Worm (Caenorhabditis elegans): Measurements from ENCODE around the gene F41H10.12.
"Not testable (repeated sequence)": the region's sequence is repeated elsewhere in the genome, so short reads cannot be mapped to it uniquely, and the experiment has no call there.

The F41H10.12 gene

DNA sequence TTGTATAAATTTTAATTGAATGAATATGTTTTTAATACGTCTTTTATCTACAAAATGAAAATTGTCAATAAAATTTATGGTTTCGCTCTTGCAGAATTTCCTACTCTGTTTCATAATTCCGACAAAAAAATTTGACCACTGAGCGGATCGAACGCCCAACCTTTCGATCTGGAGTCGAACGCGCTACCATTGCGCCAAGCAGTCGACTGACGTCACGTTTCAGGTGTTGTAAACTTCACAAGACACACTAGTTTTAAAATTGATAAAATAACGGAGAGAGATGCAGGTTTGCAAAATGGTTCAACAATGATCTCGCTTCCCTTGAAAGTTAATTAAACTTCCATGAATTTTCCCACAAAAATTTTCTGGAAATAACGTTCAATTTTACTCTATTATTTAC is 41.0 kb upstream of the F41H10.12 start:
- TF ChIP-seq nhr-6 (tag; optimal IDR thresholded peaks at IDR 0.05) (peak; percentile 5), F37D6.2 (tag; optimal IDR thresholded peaks at IDR 0.05) (no peak), duxl-1 (tag; optimal IDR thresholded peaks at IDR 0.05; ENCODE audit: poor library complexity) (no peak), ceh-44 (GFP tag; IDR thresholded peaks at IDR 0.05) (peak; percentile 64; the same call in 1 of the 2 replicates), lin-29 (GFP tag; IDR thresholded peaks at IDR 0.05) (no peak), arid-1 (GFP tag; conservative IDR thresholded peaks at IDR 0.05) (peak; percentile 53; the same call in 1 of the 2 replicates), nhr-102 (tag; optimal IDR thresholded peaks at IDR 0.05) (peak; percentile 4), snpc-1.2 (GFP tag; IDR thresholded peaks at IDR 0.05) (peak; percentile 95), ceh-20 (GFP tag; IDR thresholded peaks at IDR 0.05) (no peak), tag-97 (GFP tag; IDR thresholded peaks at IDR 0.05) (no peak), Y75B8A.6 (GFP tag; IDR thresholded peaks at IDR 0.05) (0 out of 2 replicates have a peak, but pooled peaks have one; percentile 48), daf-16 (GFP tag; optimal IDR thresholded peaks at IDR 0.05) (peak in 1 of 2 experiments; percentile 19), daf-16 (tag; optimal IDR thresholded peaks at IDR 0.05) (peak; percentile 55), aha-1 (tag) (peak; percentile 87), fos-1 (tag; optimal IDR thresholded peaks at IDR 0.05) (no peak), ces-1 (GFP tag; optimal IDR thresholded peaks at IDR 0.05) (no peak), dve-1 (tag; optimal IDR thresholded peaks at IDR 0.05; ENCODE audit: insufficient read depth) (peak; percentile 63), dmd-6 (GFP tag; IDR thresholded peaks at IDR 0.05) (peak; percentile 57), lim-7 (GFP tag; IDR thresholded peaks at IDR 0.05) (no peak), pha-4 (GFP tag; IDR thresholded peaks at IDR 0.05) (peak; percentile 56; the same call in 1 of the 2 replicates), pha-4 (tag; optimal IDR thresholded peaks at IDR 0.05) (no peak), unc-62 (GFP tag; optimal IDR thresholded peaks at IDR 0.05 in 1 of 2) (peak in 1 of 2 experiments; percentile 53), unc-62 (tag; optimal IDR thresholded peaks at IDR 0.05) (no peak), hmg-1.1 (GFP tag; IDR thresholded peaks at IDR 0.05) (no peak), hlh-30 (tag; optimal IDR thresholded peaks at IDR 0.05; ENCODE audit: insufficient read depth) (peak; percentile 54), T26A8.4 (GFP tag; IDR thresholded peaks at IDR 0.05) (0 out of 2 replicates have a peak, but pooled peaks have one; percentile 29), lin-38 (GFP tag; IDR thresholded peaks at IDR 0.05) (peak; percentile 54), ZK546.5 (tag; optimal IDR thresholded peaks at IDR 0.05) (no peak), mxl-2 (GFP tag; conservative IDR thresholded peaks at IDR 0.05) (no peak), nhr-42 (GFP tag; IDR thresholded peaks at IDR 0.05) (no peak)

- TF ChIP-seq aha-1 (tag), result peak; percentile 83
- TF ChIP-seq pqm-1 (tag; optimal IDR thresholded peaks at IDR 0.05), result peak; percentile 84
- TF ChIP-seq nhr-28 (tag; optimal IDR thresholded peaks at IDR 0.05), result peak; percentile 35
- peak; percentile 62 for TF ChIP-seq dmd-6 (GFP tag; IDR thresholded peaks at IDR 0.05)
- TF ChIP-seq daf-16 (GFP tag; optimal IDR thresholded peaks at IDR 0.05), result not testable (repeated sequence)
- TF ChIP-seq daf-16 (tag; optimal IDR thresholded peaks at IDR 0.05), result peak; percentile 40
- TF ChIP-seq hlh-11 (tag; optimal IDR thresholded peaks at IDR 0.05), result peak; percentile 30
- TF ChIP-seq dve-1 (tag; optimal IDR thresholded peaks at IDR 0.05; ENCODE audit: insufficient read depth), result peak; percentile 74
Observed at ce11 chrIV:5350480-5351193, 34.5 kb upstream of the F41H10.12 start, which contains the start of gene gba-4. gba-4 (minus strand) TSS chrIV:5350897.

ce11 chrIV:5353364-5353763 is 31.8 kb upstream of the F41H10.12 start, which contains the start of gene Y4C6B.7:
Y4C6B.7 (minus strand) TSS chrIV:5353464.
- TF ChIP-seq aha-1 (tag) (peak; percentile 46), lsy-2 (tag; optimal IDR thresholded peaks at IDR 0.05) (no peak)

DNA sequence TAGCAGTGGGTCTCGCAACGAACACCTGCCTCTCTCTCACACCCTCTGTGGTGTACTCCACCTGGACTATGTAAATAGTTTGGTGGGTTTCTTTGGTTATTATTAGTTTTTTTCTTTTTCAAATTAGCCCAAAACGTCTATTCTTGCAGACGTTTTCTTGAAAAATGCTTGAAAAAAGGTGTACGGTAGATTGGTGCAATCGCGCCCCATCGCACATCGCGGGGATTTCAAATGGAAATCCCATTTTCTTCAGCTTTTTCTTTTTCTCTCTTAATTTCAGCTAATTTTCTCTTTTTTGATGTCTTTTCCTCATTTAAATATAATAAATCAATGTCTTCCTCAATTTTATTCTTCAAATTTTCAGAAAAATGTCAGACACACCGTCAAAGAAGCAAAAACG is 31.0 kb upstream of the F41H10.12 start, which contains the start of gene Y4C6B.1:
Gene Y4C6B.1, plus strand, starts transcription at position 365 of the 400 bp plus-strand sequence.
- TF ChIP-seq lsy-2 (tag; optimal IDR thresholded peaks at IDR 0.05), result peak in 1 of 2 experiments; percentile 83
- peak; percentile 87 for TF ChIP-seq lin-38 (GFP tag; IDR thresholded peaks at IDR 0.05)
- TF ChIP-seq zfp-3 (GFP tag; conservative IDR thresholded peaks at IDR 0.05), result no peak

Data from whole organism, L4 larva.